Fruit fly (Drosophila melanogaster) whole organism, embryonic: ENCODE results near the gene CG7806.
A peak's percentile ranks its signal among the peaks of the same experiment; 100 is the strongest.

Experiments used
- ATbp ChIP-seq: fragments of 200-800 bp; sonication (Bioruptor generic); optimal IDR thresholded peaks from 2 replicates; lab custom pipeline; 2017; ENCODE audit warnings: missing biosample characterization, mild to moderate bottlenecking, missing genetic modification characterization, missing genetic modification reagents
- Atf3 ChIP-seq: fragments of 200-800 bp; sonication (Bioruptor generic); optimal IDR thresholded peaks from 3 replicates; lab custom pipeline; 2016; ENCODE audit warnings: missing biosample characterization, missing genetic modification characterization
- B-H2 ChIP-seq: fragments of 200-800 bp; sonication (Bioruptor generic); optimal IDR thresholded peaks from 2 replicates; lab custom pipeline; 2018; ENCODE audit warnings: missing biosample characterization, mild to moderate bottlenecking, missing genetic modification characterization
- Blimp-1 ChIP-seq: fragments of 200-800 bp; sonication (Bioruptor generic); optimal IDR thresholded peaks from 3 replicates; lab custom pipeline; 2018; ENCODE audit warnings: missing biosample characterization, missing genetic modification characterization, mild to moderate bottlenecking, moderate library complexity, missing genetic modification reagents
- CG10462 ChIP-seq: fragments of 200-800 bp; sonication (Bioruptor generic); optimal IDR thresholded peaks from 2 replicates; lab custom pipeline; 2016; ENCODE audit warnings: missing biosample characterization, missing genetic modification characterization
- CG11085 ChIP-seq: fragments of 200-800 bp; sonication (Bioruptor generic); IDR thresholded peaks from 2 replicates; pipeline ENCODE4 v1.3.6; 2022; ENCODE audit warnings: missing biosample characterization, missing genetic modification characterization
- CG12744 ChIP-seq: fragments of 200-800 bp; sonication (Bioruptor generic); optimal IDR thresholded peaks from 2 replicates; lab custom pipeline; 2016; ENCODE audit warnings: missing biosample characterization, missing genetic modification characterization
- CG14710 ChIP-seq: fragments of 200-800 bp; sonication (Bioruptor generic); optimal IDR thresholded peaks from 3 replicates; lab custom pipeline; 2019; ENCODE audit warnings: missing biosample characterization, mild to moderate bottlenecking, missing genetic modification characterization, moderate library complexity
- CG16779 ChIP-seq: fragments of 200-800 bp; sonication (Bioruptor generic); IDR thresholded peaks from 2 replicates; pipeline ENCODE4 v1.3.6; 2022; ENCODE audit warnings: missing biosample characterization, missing genetic modification characterization
- CG17186 ChIP-seq: fragments of 200-800 bp; sonication (Bioruptor generic); optimal IDR thresholded peaks from 3 replicates; lab custom pipeline; 2017; ENCODE audit warnings: missing biosample characterization, missing genetic modification reagents, missing genetic modification characterization
- CG2889 ChIP-seq: fragments of 200-800 bp; sonication (Bioruptor generic); IDR thresholded peaks from 3 replicates; pipeline ENCODE4 v1.3.6; 2022; ENCODE audit warnings: missing biosample characterization, missing genetic modification characterization
- CG3065 ChIP-seq: fragments of 200-800 bp; sonication (Bioruptor generic); optimal IDR thresholded peaks from 2 replicates; lab custom pipeline; 2016; ENCODE audit warnings: missing biosample characterization, missing genetic modification characterization
- CG3995 ChIP-seq: fragments of 200-800 bp; sonication (Bioruptor generic); optimal IDR thresholded peaks from 3 replicates; lab custom pipeline; 2016; ENCODE audit warnings: missing biosample characterization, missing genetic modification characterization
- CG4820 ChIP-seq: fragments of 200-800 bp; sonication (Bioruptor generic); optimal IDR thresholded peaks from 3 replicates; lab custom pipeline; 2016; ENCODE audit warnings: missing biosample characterization, missing genetic modification characterization
- CG6813 ChIP-seq: fragments of 200-800 bp; sonication (Bioruptor generic); optimal IDR thresholded peaks from 2 replicates; lab custom pipeline; 2017; ENCODE audit warnings: missing biosample characterization, missing genetic modification characterization, mild to moderate bottlenecking, moderate library complexity, missing genetic modification reagents
- CG7372 ChIP-seq: fragments of 200-800 bp; sonication (Bioruptor generic); IDR thresholded peaks from 2 replicates; pipeline ENCODE4 v1.3.6; 2022; ENCODE audit warnings: missing biosample characterization, missing genetic modification characterization
- CG7839 ChIP-seq: fragments of 200-800 bp; sonication (Bioruptor generic); optimal IDR thresholded peaks from 3 replicates; lab custom pipeline; 2018; ENCODE audit warnings: missing biosample characterization, mild to moderate bottlenecking, missing genetic modification characterization, moderate library complexity
- CG7987 ChIP-seq: fragments of 200-800 bp; sonication (Bioruptor generic); optimal IDR thresholded peaks from 2 replicates; lab custom pipeline; 2018; ENCODE audit warnings: missing biosample characterization, mild to moderate bottlenecking, missing genetic modification characterization, moderate library complexity
- CG8478 ChIP-seq: fragments of >200 bp; optimal IDR thresholded peaks from 2 replicates; lab custom pipeline; 2018
- CG8944 ChIP-seq: fragments of 200-800 bp; sonication (Bioruptor generic); optimal IDR thresholded peaks from 3 replicates; lab custom pipeline; 2016; ENCODE audit warnings: missing biosample characterization, missing genetic modification characterization
- Chrac-16 ChIP-seq: fragments of 200-800 bp; sonication (Bioruptor generic); optimal IDR thresholded peaks from 3 replicates; lab custom pipeline; 2016; ENCODE audit warnings: missing biosample characterization, missing genetic modification characterization
- CoRest ChIP-seq: fragments of 200-800 bp; sonication (Bioruptor generic); optimal IDR thresholded peaks from 3 replicates; lab custom pipeline; 2018; ENCODE audit warnings: missing biosample characterization, mild to moderate bottlenecking, missing genetic modification characterization, moderate library complexity
- Dip2 ChIP-seq: fragments of 200-800 bp; sonication (Bioruptor generic); IDR thresholded peaks from 2 replicates; pipeline ENCODE4 v1.3.6; 2022; ENCODE audit warnings: missing biosample characterization, missing genetic modification characterization
- Elba2 ChIP-seq: fragments of 200-800 bp; sonication (Bioruptor generic); optimal IDR thresholded peaks from 3 replicates; lab custom pipeline; 2016; ENCODE audit warnings: missing biosample characterization, missing genetic modification characterization
- Gug ChIP-seq: fragments of 200-800 bp; sonication (Bioruptor generic); IDR thresholded peaks from 4 replicates; pipeline ENCODE4 v1.3.6; 2022; ENCODE audit warnings: missing biosample characterization, missing genetic modification characterization
- H15 ChIP-seq: fragments of 200-800 bp; sonication (Bioruptor generic); IDR thresholded peaks from 3 replicates; pipeline ENCODE4 v1.3.6; 2022; ENCODE audit warnings: missing biosample characterization, missing genetic modification characterization
- H2.0 ChIP-seq: fragments of 200-800 bp; sonication (Bioruptor generic); IDR thresholded peaks from 2 replicates; pipeline ENCODE4 v1.3.6; 2022; ENCODE audit warnings: missing biosample characterization, missing genetic modification characterization
- HLH3B ChIP-seq: fragments of 200-800 bp; sonication (Bioruptor generic); IDR thresholded peaks from 2 replicates; pipeline ENCODE4 v1.3.6; 2022; ENCODE audit warnings: missing biosample characterization, missing genetic modification characterization
- Lhr ChIP-seq: fragments of 200-800 bp; sonication (Bioruptor generic); optimal IDR thresholded peaks from 3 replicates; lab custom pipeline; 2017; ENCODE audit warnings: mild to moderate bottlenecking, missing biosample characterization, missing genetic modification reagents, missing genetic modification characterization
- Med ChIP-seq: fragments of 200-800 bp; sonication (Bioruptor generic); peaks from one replicate; lab custom pipeline; 2016; ENCODE audit warnings: missing biosample characterization, missing genetic modification characterization, mild to moderate bottlenecking, inconsistent platforms, moderate library complexity
- Neu2 ChIP-seq: fragments of 200-800 bp; sonication (Bioruptor generic); optimal IDR thresholded peaks from 3 replicates; lab custom pipeline; 2016; ENCODE audit warnings: missing biosample characterization, missing genetic modification characterization, borderline replicate concordance
- Ptx1 ChIP-seq: fragments of 200-800 bp; sonication (Bioruptor generic); IDR thresholded peaks from 2 replicates; pipeline ENCODE4 v1.3.6; 2022; ENCODE audit warnings: missing biosample characterization, missing genetic modification characterization
- Sry-β ChIP-seq: fragments of 200-800 bp; sonication (Bioruptor generic); optimal IDR thresholded peaks from 2 replicates; lab custom pipeline; 2018; ENCODE audit warnings: missing biosample characterization, mild to moderate bottlenecking, missing genetic modification characterization, moderate library complexity
- Taf1 ChIP-seq: fragments of 200-800 bp; sonication (Bioruptor generic); IDR thresholded peaks from 2 replicates; pipeline ENCODE4 v1.3.6; 2022; ENCODE audit warnings: missing biosample characterization, missing genetic modification characterization
- Tbp ChIP-seq: fragments of >200 bp; optimal IDR thresholded peaks from 2 replicates; lab custom pipeline; 2018; ENCODE audit warnings: missing biosample characterization, missing genetic modification characterization
- ap ChIP-seq: fragments of 200-800 bp; sonication (Bioruptor generic); IDR thresholded peaks from 2 replicates; pipeline ENCODE4 v1.3.6; 2022; ENCODE audit warnings: missing biosample characterization, missing genetic modification characterization
- cato ChIP-seq: fragments of 200-800 bp; sonication (Bioruptor generic); optimal IDR thresholded peaks from 2 replicates; lab custom pipeline; 2016; ENCODE audit warnings: missing biosample characterization, missing genetic modification characterization, borderline replicate concordance
- chm ChIP-seq: fragments of 200-800 bp; sonication (Bioruptor generic); IDR thresholded peaks from 2 replicates; pipeline ENCODE4 v1.3.6; 2022; ENCODE audit warnings: missing biosample characterization, missing genetic modification characterization
- ci ChIP-seq: fragments of 200-800 bp; sonication (Bioruptor generic); IDR thresholded peaks from 3 replicates; pipeline ENCODE4 v1.3.6; 2022; ENCODE audit warnings: missing biosample characterization, missing genetic modification characterization
- croc ChIP-seq: fragments of 200-800 bp; sonication (Bioruptor generic); conservative IDR thresholded peaks from 3 replicates; pipeline ENCODE4 v1.3.6; 2022; ENCODE audit warnings: missing biosample characterization, missing genetic modification characterization
- dati ChIP-seq: fragments of 200-800 bp; sonication (Bioruptor generic); IDR thresholded peaks from 2 replicates; pipeline ENCODE4 v1.3.6; 2022; ENCODE audit warnings: missing biosample characterization, missing genetic modification characterization
- dm ChIP-seq: fragments of 200-800 bp; sonication (Bioruptor generic); optimal IDR thresholded peaks from 3 replicates; lab custom pipeline; 2016; ENCODE audit warnings: missing biosample characterization, missing genetic modification characterization
- emc ChIP-seq: fragments of 200-800 bp; sonication (Bioruptor generic); optimal IDR thresholded peaks from 2 replicates; lab custom pipeline; 2016; ENCODE audit warnings: missing biosample characterization, missing genetic modification characterization
- gsb-n ChIP-seq: fragments of 200-800 bp; sonication (Bioruptor generic); optimal IDR thresholded peaks from 3 replicates; lab custom pipeline; 2018; ENCODE audit warnings: missing biosample characterization, mild to moderate bottlenecking, missing genetic modification characterization
- insv ChIP-seq, 2 experiments: fragments of 200-800 bp; sonication (Bioruptor generic); optimal IDR thresholded peaks; 3 replicates each; lab custom pipeline; 2016 to 2018; ENCODE audit warnings: missing biosample characterization in 2 of 2, missing genetic modification characterization in 2 of 2
- peb ChIP-seq: fragments of 200-800 bp; sonication (Bioruptor generic); IDR thresholded peaks from 2 replicates; pipeline ENCODE4 v1.3.6; 2022; ENCODE audit warnings: missing biosample characterization, missing genetic modification characterization
- pnt ChIP-seq: fragments of 200-800 bp; sonication (Bioruptor generic); optimal IDR thresholded peaks from 3 replicates; lab custom pipeline; 2016; ENCODE audit warnings: missing biosample characterization, missing genetic modification characterization
- tup ChIP-seq: fragments of 200-800 bp; sonication (Bioruptor generic); optimal IDR thresholded peaks from 2 replicates; lab custom pipeline; 2016; ENCODE audit warnings: missing biosample characterization, mild to moderate bottlenecking, missing genetic modification characterization, moderate library complexity
- tx ChIP-seq: fragments of 200-800 bp; sonication (Bioruptor generic); optimal IDR thresholded peaks from 2 replicates; lab custom pipeline; 2016; ENCODE audit warnings: missing biosample characterization, missing genetic modification characterization
- z ChIP-seq: fragments of 200-800 bp; sonication (Bioruptor generic); IDR thresholded peaks from 3 replicates; pipeline ENCODE4 v1.3.6; 2022; ENCODE audit warnings: missing biosample characterization, missing genetic modification characterization

Gene CG7806

dm6 chr2L:8362273-8362954, 51.2 kb downstream of the CG7806 start, which contains the start of gene CG7627 (continued):
- TF ChIP-seq Blimp-1 (GFP tag; lab: Kevin White, UChicago) (peak; percentile 66), Ptx1 (GFP tag; lab: Robert Waterston, UW) (peak; percentile 83), z (GFP tag; lab: Robert Waterston, UW) (no peak), cato (no peak), croc (GFP tag; lab: Robert Waterston, UW) (peak; percentile 69), gsb-n (tag; lab: Kevin White, UChicago) (peak; percentile 19), ATbp (peak; percentile 68), tx (peak; percentile 57), CG7372 (GFP tag; lab: Robert Waterston, UW) (peak; percentile 75), CG6813 (peak; percentile 78), emc (GFP tag; lab: Kevin White, UChicago) (peak; percentile 39), CG2889 (peak; percentile 50; the same call in 1 of the 3 replicates), Tbp (GFP tag; lab: Kevin White, UChicago) (no peak), CG14710 (peak; percentile 51), Atf3 (GFP tag; lab: Kevin White, UChicago) (peak; percentile 44), CG7839 (tag; lab: Kevin White, UChicago) (peak; percentile 80), ap (0 out of 2 replicates have a peak, but pooled peaks have one; percentile 51), Taf1 (GFP tag; lab: Robert Waterston, UW) (peak; percentile 69), CG4820 (GFP tag; lab: Kevin White, UChicago) (peak; percentile 72), Med (GFP tag; lab: Kevin White, UChicago) (peak; percentile 97), B-H2 (GFP tag; lab: Kevin White, UChicago) (peak; percentile 70), pnt (GFP tag; lab: Kevin White, UChicago) (peak; percentile 59), CG12744 (peak; percentile 6), dm (GFP tag; lab: Kevin White, UChicago) (peak; percentile 52), H2.0 (GFP tag; lab: Robert Waterston, UW) (peak; percentile 66), Dip2 (GFP tag; lab: Robert Waterston, UW) (no peak; the same call in 1 of the 2 replicates), Lhr (GFP tag; lab: Kevin White, UChicago) (no peak), CG7987 (peak; percentile 38), CG8478 (lab: Kevin White, UChicago) (no peak), CG3995 (peak; percentile 7), chm (GFP tag; lab: Robert Waterston, UW) (peak; percentile 72; the same call in 1 of the 2 replicates), ci (peak; percentile 67; the same call in 2 of the 3 replicates), H15 (GFP tag; lab: Robert Waterston, UW) (no peak; the same call in 2 of the 3 replicates), CG16779 (GFP tag; lab: Robert Waterston, UW) (0 out of 2 replicates have a peak, but pooled peaks have one; percentile 34), Gug (GFP tag; lab: Robert Waterston, UW) (peak; percentile 86), HLH3B (peak; percentile 81), CG17186 (no peak), CG8944 (GFP tag; lab: Kevin White, UChicago) (peak; percentile 75), Chrac-16 (GFP tag; lab: Kevin White, UChicago) (peak; percentile 62), Sry-β (GFP tag; lab: Kevin White, UChicago) (no peak), CG10462 (peak; percentile 45), tup (GFP tag; lab: Kevin White, UChicago) (peak; percentile 41), dati (peak; percentile 61; the same call in 1 of the 2 replicates), CG3065 (GFP tag; lab: Kevin White, UChicago) (no peak), CoRest (tag; lab: Kevin White, UChicago) (peak; percentile 68), CG11085 (GFP tag; lab: Robert Waterston, UW) (peak; percentile 72; the same call in 1 of the 2 replicates), Elba2 (GFP tag; lab: Kevin White, UChicago) (peak; percentile 89), Neu2 (GFP tag; lab: Kevin White, UChicago) (no peak), insv (GFP tag; optimal IDR thresholded peaks at IDR 0.05; lab: Kevin White, UChicago) (peak in 1 of 2 experiments; percentile 82), peb (GFP tag; lab: Robert Waterston, UW) (peak; percentile 65)
